Worm (Caenorhabditis elegans) whole organism, early embryonic: ENCODE measurements around the gene C50F4.1.

Source experiments
- ama-1 ChIP-seq: fragments of 150-350 bp; optimal IDR thresholded peaks from 2 replicates; lab custom pipeline; 2014
- ets-7 ChIP-seq: sonication (generic microtip); optimal IDR thresholded peaks from 2 replicates; lab custom pipeline; 2016; ENCODE audit warnings: missing genotype, missing genetic modification characterization, missing compliant biosample characterization
- hmg-4 ChIP-seq: fragments of 200-800 bp; sonication (Bioruptor generic); optimal IDR thresholded peaks from 2 replicates; lab custom pipeline; 2018; ENCODE audit warnings: mild to moderate bottlenecking, missing genetic modification characterization, missing compliant biosample characterization
- hnd-1 ChIP-seq: sonication (generic microtip); optimal IDR thresholded peaks from 2 replicates; lab custom pipeline; 2016; ENCODE audit warnings: missing genetic modification characterization, missing compliant biosample characterization
- tra-4 ChIP-seq: sonication (generic microtip); optimal IDR thresholded peaks from 2 replicates; lab custom pipeline; 2017; ENCODE audit warnings: missing genetic modification characterization, missing compliant biosample characterization

ce11 chrV:9545238-9545709, 18.7 kb downstream of the C50F4.1 start, which contains the start of the genes his-35 and his-41:
- TF ChIP-seq ama-1 (lab: Kevin White, UChicago) (no peak), hnd-1 (tag; lab: Kevin White, UChicago) (no peak), ets-7 (tag; lab: Kevin White, UChicago) (no peak), tra-4 (tag; lab: Kevin White, UChicago) (no peak), hmg-4 (no peak)
